Worm (Caenorhabditis elegans) whole organism, L4 larva: ENCODE results near the gene C08E3.14.
A peak's percentile ranks its signal among the peaks of the same experiment; 100 is the strongest.

Source experiments
- F26F4.8 ChIP-seq: fragments of 200-800 bp; sonication (Bioruptor generic); conservative IDR thresholded peaks from 2 replicates; pipeline ENCODE4 v1.3.6; 2022; ENCODE audit warnings: missing genetic modification characterization, missing compliant biosample characterization
- Y105C5A.15 ChIP-seq: fragments of 200-800 bp; sonication (Bioruptor generic); IDR thresholded peaks from 2 replicates; pipeline ENCODE4 v1.3.6; 2022; ENCODE audit warnings: missing genetic modification characterization, missing compliant biosample characterization
- Y75B8A.6 ChIP-seq: fragments of 200-800 bp; sonication (Bioruptor generic); IDR thresholded peaks from 2 replicates; pipeline ENCODE4 v1.3.6; 2022; ENCODE audit warnings: missing genetic modification reagents, missing genetic modification characterization, missing compliant biosample characterization
- ZK337.2 ChIP-seq: fragments of 200-800 bp; sonication (Bioruptor generic); IDR thresholded peaks from 2 replicates; pipeline ENCODE4 v1.3.6; 2022; ENCODE audit warnings: missing genetic modification reagents, missing genetic modification characterization, missing compliant biosample characterization
- ZK546.5 ChIP-seq, 2 experiments: sonication (generic microtip); optimal IDR thresholded peaks; 2 replicates each; lab custom pipeline; 2017; ENCODE audit warnings: missing biosample characterization in 2 of 2, missing genetic modification characterization in 2 of 2
- ama-1 ChIP-seq: fragments of 150-350 bp; optimal IDR thresholded peaks from 2 replicates; lab custom pipeline; 2014; ENCODE audit warnings: inconsistent platforms, mixed read lengths
- arid-1 ChIP-seq: fragments of 200-800 bp; sonication (Bioruptor generic); conservative IDR thresholded peaks from 2 replicates; pipeline ENCODE4 v1.3.6; 2022; ENCODE audit warnings: missing genetic modification reagents, missing genetic modification characterization, missing compliant biosample characterization
- ceh-20 ChIP-seq: fragments of 200-800 bp; sonication (Bioruptor generic); IDR thresholded peaks from 2 replicates; pipeline ENCODE4 v1.3.6; 2022; ENCODE audit warnings: missing genetic modification reagents, missing genetic modification characterization, missing compliant biosample characterization
- cey-2 ChIP-seq: sonication (generic microtip); optimal IDR thresholded peaks from 3 replicates; lab custom pipeline; 2017; ENCODE audit warnings: missing genetic modification characterization, mild to moderate bottlenecking, missing compliant biosample characterization, antibody characterized with exemption, borderline replicate concordance; ENCODE audit not compliant: insufficient read depth
- ctbp-1 ChIP-seq: fragments of 200-800 bp; sonication (Bioruptor generic); IDR thresholded peaks from 2 replicates; pipeline ENCODE4 v1.3.6; 2022; ENCODE audit warnings: missing genetic modification reagents, missing genetic modification characterization, missing compliant biosample characterization
- daf-16 ChIP-seq, 3 experiments: sonication (generic microtip); optimal IDR thresholded peaks; 2 replicates each; lab custom pipeline; 2016 to 2017; ENCODE audit warnings: missing genetic modification characterization in 3 of 3, missing genetic modification reagents in 3 of 3, mild to moderate bottlenecking in 2 of 3, missing compliant biosample characterization in 2 of 3, missing biosample characterization in 1 of 3, moderate library complexity in 1 of 3
- daf-8 ChIP-seq: fragments of 200-800 bp; sonication (Bioruptor generic); IDR thresholded peaks from 2 replicates; pipeline ENCODE4 v1.3.6; 2022; ENCODE audit warnings: missing genetic modification characterization, missing compliant biosample characterization
- dmd-6 ChIP-seq: fragments of 200-800 bp; sonication (Bioruptor generic); IDR thresholded peaks from 2 replicates; pipeline ENCODE4 v1.3.6; 2022; ENCODE audit warnings: missing genetic modification reagents, missing genetic modification characterization, missing compliant biosample characterization
- egl-43 ChIP-seq: fragments of 200-800 bp; sonication (Bioruptor generic); IDR thresholded peaks from 2 replicates; pipeline ENCODE4 v1.3.6; 2022; ENCODE audit warnings: missing genetic modification reagents, missing genetic modification characterization, missing compliant biosample characterization
- hlh-11 ChIP-seq: fragments of 200-800 bp; sonication (Bioruptor generic); optimal IDR thresholded peaks from 2 replicates; lab custom pipeline; 2018; ENCODE audit warnings: mild to moderate bottlenecking, missing genetic modification characterization, missing compliant biosample characterization
- lim-7 ChIP-seq: fragments of 200-800 bp; sonication (Bioruptor generic); IDR thresholded peaks from 2 replicates; pipeline ENCODE4 v1.3.6; 2022; ENCODE audit warnings: missing genetic modification characterization, missing compliant biosample characterization
- lin-13 ChIP-seq: fragments of 150-350 bp; optimal IDR thresholded peaks from 2 replicates; lab custom pipeline; 2014; ENCODE audit warnings: missing biosample characterization, missing genetic modification reagents, missing genetic modification characterization
- lin-15B ChIP-seq: fragments of 150-350 bp; sonication (generic microtip); optimal IDR thresholded peaks from 3 replicates; lab custom pipeline; 2014; ENCODE audit warnings: missing biosample characterization, missing genetic modification characterization
- madf-5 ChIP-seq, 2 experiments: fragments of 200-800 bp; sonication (Bioruptor generic); IDR thresholded peaks; 2 replicates each; pipeline ENCODE4 v1.3.6; 2022; ENCODE audit warnings: missing compliant biosample characterization in 2 of 2, missing genetic modification characterization in 2 of 2
- madf-9 ChIP-seq: fragments of 200-800 bp; sonication (Bioruptor generic); conservative IDR thresholded peaks from 2 replicates; pipeline ENCODE4 v1.3.6; 2022; ENCODE audit warnings: missing genetic modification reagents, missing genetic modification characterization, missing compliant biosample characterization
- mep-1 ChIP-seq: fragments of 150-350 bp; sonication (generic microtip); optimal IDR thresholded peaks from 3 replicates; lab custom pipeline; 2014; ENCODE audit warnings: missing biosample characterization, missing genetic modification characterization
- mxl-3 ChIP-seq: fragments of 200-800 bp; sonication (Bioruptor generic); optimal IDR thresholded peaks from 2 replicates; lab custom pipeline; 2018; ENCODE audit warnings: mild to moderate bottlenecking, missing genetic modification characterization, missing compliant biosample characterization
- nhr-102 ChIP-seq: sonication (generic microtip); optimal IDR thresholded peaks from 2 replicates; lab custom pipeline; 2016; ENCODE audit warnings: mild to moderate bottlenecking, missing genetic modification characterization, moderate library complexity, missing compliant biosample characterization
- nhr-237 ChIP-seq: sonication (generic microtip); optimal IDR thresholded peaks from 2 replicates; lab custom pipeline; 2017; ENCODE audit warnings: missing biosample characterization, missing genetic modification characterization
- nhr-25 ChIP-seq: sonication (generic microtip); optimal IDR thresholded peaks from 2 replicates; lab custom pipeline; 2017; ENCODE audit warnings: missing genetic modification characterization, mild to moderate bottlenecking, missing compliant biosample characterization, antibody characterized with exemption, moderate library complexity, borderline replicate concordance; ENCODE audit not compliant: insufficient read depth
- nhr-28 ChIP-seq: fragments of 150-350 bp; optimal IDR thresholded peaks from 2 replicates; lab custom pipeline; 2014; ENCODE audit warnings: missing biosample characterization, missing genetic modification characterization
- nhr-41 ChIP-seq: fragments of 200-800 bp; sonication (Bioruptor generic); IDR thresholded peaks from 2 replicates; pipeline ENCODE4 v1.3.6; 2022; ENCODE audit warnings: missing genetic modification reagents, missing genetic modification characterization, missing compliant biosample characterization
- nhr-42 ChIP-seq: fragments of 200-800 bp; sonication (Bioruptor generic); IDR thresholded peaks from 2 replicates; pipeline ENCODE4 v1.3.6; 2022; ENCODE audit warnings: missing genetic modification characterization, missing compliant biosample characterization
- nhr-76 ChIP-seq: fragments of 150-350 bp; optimal IDR thresholded peaks from 2 replicates; lab custom pipeline; 2014; ENCODE audit warnings: missing biosample characterization, missing genetic modification characterization
- pha-4 ChIP-seq, 2 experiments: fragments of 150-350 bp in 1 of 2; fragments of 200-800 bp in 1 of 2; sonication (Bioruptor generic) in 1 of 2; IDR thresholded peaks in 1 of 2; optimal IDR thresholded peaks in 1 of 2; 2 replicates each; pipeline versions ENCODE4 v1.3.6 to Lab custom; 2014 to 2022; ENCODE audit warnings: missing genetic modification characterization in 2 of 2, missing genetic modification reagents in 2 of 2, missing biosample characterization in 1 of 2, missing compliant biosample characterization in 1 of 2
- php-3 ChIP-seq: fragments of 200-800 bp; sonication (Bioruptor generic); IDR thresholded peaks from 2 replicates; pipeline ENCODE4 v1.3.6; 2022; ENCODE audit warnings: missing genetic modification reagents, missing genetic modification characterization, missing compliant biosample characterization
- pqm-1 ChIP-seq: sonication (generic microtip); optimal IDR thresholded peaks from 2 replicates; lab custom pipeline; 2017; ENCODE audit warnings: missing biosample characterization, missing genetic modification characterization
- sdz-12 ChIP-seq: fragments of 200-800 bp; sonication (Bioruptor generic); optimal IDR thresholded peaks from 2 replicates; lab custom pipeline; 2018; ENCODE audit warnings: mild to moderate bottlenecking, missing genetic modification characterization, missing compliant biosample characterization
- set-16 ChIP-seq: fragments of 200-800 bp; sonication (Bioruptor generic); IDR thresholded peaks from 2 replicates; pipeline ENCODE4 v1.3.6; 2022; ENCODE audit warnings: missing genetic modification reagents, missing genetic modification characterization, missing compliant biosample characterization
- snpc-1.2 ChIP-seq: fragments of 200-800 bp; sonication (Bioruptor generic); IDR thresholded peaks from 2 replicates; pipeline ENCODE4 v1.3.6; 2022; ENCODE audit warnings: missing genetic modification reagents, missing genetic modification characterization, missing compliant biosample characterization
- snpc-4 ChIP-seq: fragments of 150-350 bp; optimal IDR thresholded peaks from 2 replicates; lab custom pipeline; 2014; ENCODE audit warnings: missing biosample characterization, missing genetic modification characterization
- tra-1 ChIP-seq: fragments of 200-800 bp; sonication (Bioruptor generic); IDR thresholded peaks from 2 replicates; pipeline ENCODE4 v1.3.6; 2022; ENCODE audit warnings: missing genetic modification reagents, missing genetic modification characterization, missing compliant biosample characterization
- unc-39 ChIP-seq: sonication (generic microtip); optimal IDR thresholded peaks from 2 replicates; lab custom pipeline; 2017; ENCODE audit warnings: missing biosample characterization, missing genetic modification characterization
- unc-62 ChIP-seq, 3 experiments: fragments of 150-350 bp in 1 of 3; sonication (generic microtip); optimal IDR thresholded peaks in 2 of 3; peaks in 1 of 3; 1 replicate in 1 of 3; 2 replicates in 2 of 3; lab custom pipeline; 2014 to 2017; ENCODE audit warnings: missing biosample characterization in 3 of 3, missing genetic modification characterization in 3 of 3, missing genetic modification reagents in 3 of 3, missing genotype in 1 of 3
- vab-7 ChIP-seq: fragments of 200-800 bp; sonication (Bioruptor generic); IDR thresholded peaks from 2 replicates; pipeline ENCODE4 v1.3.6; 2022; ENCODE audit warnings: missing genetic modification reagents, missing genetic modification characterization, missing compliant biosample characterization
- zfp-2 ChIP-seq: sonication (generic microtip); optimal IDR thresholded peaks from 2 replicates; lab custom pipeline; 2016; ENCODE audit warnings: mild to moderate bottlenecking, missing genetic modification characterization, missing compliant biosample characterization
- zfp-3 ChIP-seq: fragments of 200-800 bp; sonication (Bioruptor generic); conservative IDR thresholded peaks from 2 replicates; pipeline ENCODE4 v1.3.6; 2022; ENCODE audit warnings: missing genetic modification reagents, missing genetic modification characterization, missing compliant biosample characterization
- ztf-11 ChIP-seq: fragments of 150-350 bp; optimal IDR thresholded peaks from 2 replicates; lab custom pipeline; 2014; ENCODE audit warnings: missing biosample characterization, missing genetic modification characterization

The C08E3.14 gene

DNA sequence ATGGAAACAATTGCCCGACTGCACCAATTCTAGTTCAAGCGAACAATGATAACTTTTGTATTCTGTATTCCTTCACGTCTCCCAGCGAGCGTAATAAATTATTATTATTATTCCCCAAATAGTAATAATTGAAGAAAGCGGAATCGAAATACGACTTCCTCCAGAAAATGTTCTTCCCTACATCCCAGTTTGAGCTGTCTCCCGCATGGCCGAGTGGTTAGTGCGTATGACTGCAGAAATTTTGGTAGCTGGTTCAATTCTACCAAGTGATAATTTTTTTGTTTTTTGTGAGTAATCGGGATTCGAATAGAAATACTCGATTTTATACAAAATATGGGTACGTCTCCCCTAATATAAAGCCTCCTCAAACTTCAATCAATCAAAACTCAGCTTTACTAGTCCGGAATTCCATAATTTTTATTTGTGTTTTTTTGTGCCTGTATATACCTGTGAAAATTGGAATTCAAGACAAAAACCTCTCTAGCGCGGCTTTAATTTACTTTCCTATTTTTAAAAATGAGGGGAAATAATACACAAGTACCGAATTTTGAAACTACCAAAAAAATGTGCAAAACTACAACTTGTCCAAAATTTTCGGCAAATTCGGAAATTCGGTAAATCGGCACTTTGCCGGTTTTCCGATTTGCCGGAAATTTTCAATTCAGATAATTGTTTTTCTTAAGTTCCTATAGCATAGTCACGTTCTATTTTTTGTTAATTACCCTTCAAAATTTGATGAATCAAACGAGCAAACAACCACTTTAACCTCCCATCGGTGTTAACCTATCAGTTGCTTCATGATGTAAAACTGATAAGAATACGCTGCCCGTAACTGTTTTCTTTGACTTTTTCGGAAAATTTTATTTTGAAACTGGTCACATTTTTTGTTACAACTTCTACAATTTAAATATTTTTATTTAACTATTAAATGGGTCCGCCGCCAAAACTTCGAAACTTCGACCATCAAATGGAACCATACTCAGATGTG is 28.4 kb upstream of the C08E3.14 start, which contains the start of gene bath-46:
bath-46 (plus strand) TSS at position 806 of the 988 bp plus-strand sequence.
- TF ChIP-seq mxl-3 (GFP tag; lab: Kevin White, UChicago): no peak
- no peak for TF ChIP-seq daf-8 (GFP tag; lab: Robert Waterston, UW)
- TF ChIP-seq hlh-11 (tag; lab: Kevin White, UChicago): peak; percentile 48
- TF ChIP-seq vab-7 (GFP tag; lab: Robert Waterston, UW): peak; percentile 48; the same call in 1 of the 2 replicates
- TF ChIP-seq lim-7 (GFP tag; lab: Robert Waterston, UW): peak; percentile 75
- TF ChIP-seq nhr-76 (tag; lab: Kevin White, UChicago): no peak
- no peak for TF ChIP-seq unc-39
- peak; percentile 34; the same call in 1 of the 2 replicates for TF ChIP-seq dmd-6 (GFP tag; lab: Robert Waterston, UW)
- no peak for TF ChIP-seq php-3
- TF ChIP-seq snpc-1.2 (GFP tag; lab: Robert Waterston, UW): no peak
- TF ChIP-seq Y105C5A.15 (GFP tag; lab: Robert Waterston, UW): 0 out of 2 replicates have a peak, but pooled peaks have one; percentile 35
- no peak for TF ChIP-seq zfp-2 (tag; lab: Kevin White, UChicago)
- peak; percentile 56; the same call in 1 of the 2 replicates for TF ChIP-seq egl-43 (GFP tag; lab: Robert Waterston, UW)
- TF ChIP-seq pqm-1 (tag; lab: Kevin White, UChicago): peak; percentile 90
- no peak for TF ChIP-seq nhr-237
- TF ChIP-seq sdz-12 (GFP tag; lab: Kevin White, UChicago): no peak
- no peak for TF ChIP-seq mep-1
- 0 out of 2 replicates have a peak, but pooled peaks have one; percentile 8 for TF ChIP-seq arid-1 (GFP tag; lab: Robert Waterston, UW)
- TF ChIP-seq ama-1 (lab: Kevin White, UChicago): no peak
- TF ChIP-seq ctbp-1 (GFP tag; lab: Robert Waterston, UW): no peak
- TF ChIP-seq madf-9 (GFP tag; lab: Robert Waterston, UW): 0 out of 2 replicates have a peak, but pooled peaks have one; percentile 13
- TF ChIP-seq nhr-41 (GFP tag; lab: Robert Waterston, UW): no peak
- no peak for TF ChIP-seq ZK546.5 (tag; optimal IDR thresholded peaks at IDR 0.05; lab: Kevin White, UChicago)
- TF ChIP-seq nhr-28 (tag; lab: Kevin White, UChicago): peak; percentile 57
- TF ChIP-seq set-16 (GFP tag; lab: Robert Waterston, UW): no peak
- TF ChIP-seq daf-16 (GFP tag; optimal IDR thresholded peaks at IDR 0.05; lab: Kevin White, UChicago): no peak
- peak; percentile 68 for TF ChIP-seq daf-16 (tag; optimal IDR thresholded peaks at IDR 0.05; lab: Kevin White, UChicago)
- TF ChIP-seq tra-1: no peak

DNA sequence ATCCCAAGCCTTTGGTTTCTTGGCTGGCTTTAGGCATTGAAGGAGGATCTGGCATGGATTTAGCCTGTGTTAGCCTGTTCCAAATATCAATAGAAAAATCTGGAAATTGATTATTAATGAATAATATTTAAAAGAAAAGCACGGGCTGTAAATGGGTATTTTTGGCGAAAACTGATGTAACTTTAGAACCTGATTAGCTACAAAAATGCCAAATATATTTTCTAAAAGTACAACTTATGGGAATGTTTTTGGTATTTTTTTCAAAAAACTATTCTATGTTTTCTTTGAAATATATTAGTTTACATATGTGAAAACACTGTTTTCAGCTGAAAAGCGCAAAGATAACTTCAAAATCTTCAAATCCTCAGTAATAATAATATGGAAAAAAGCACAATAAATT is 25.1 kb upstream of the C08E3.14 start, which contains the start of gene bath-26:
bath-26 (minus strand) TSS at position 101 of the 400 bp plus-strand sequence.
- TF ChIP-seq madf-5 (GFP tag; IDR thresholded peaks at IDR 0.05; lab: Robert Waterston, UW) (no peak), sdz-12 (GFP tag; lab: Kevin White, UChicago) (no peak), lin-15B (no peak), unc-62 (GFP tag; optimal IDR thresholded peaks at IDR 0.05 in 1 of 2; lab: Kevin White, UChicago) (peak in 1 of 2 experiments; percentile 30), unc-62 (tag; optimal IDR thresholded peaks at IDR 0.05; lab: Kevin White, UChicago) (no peak)

DNA sequence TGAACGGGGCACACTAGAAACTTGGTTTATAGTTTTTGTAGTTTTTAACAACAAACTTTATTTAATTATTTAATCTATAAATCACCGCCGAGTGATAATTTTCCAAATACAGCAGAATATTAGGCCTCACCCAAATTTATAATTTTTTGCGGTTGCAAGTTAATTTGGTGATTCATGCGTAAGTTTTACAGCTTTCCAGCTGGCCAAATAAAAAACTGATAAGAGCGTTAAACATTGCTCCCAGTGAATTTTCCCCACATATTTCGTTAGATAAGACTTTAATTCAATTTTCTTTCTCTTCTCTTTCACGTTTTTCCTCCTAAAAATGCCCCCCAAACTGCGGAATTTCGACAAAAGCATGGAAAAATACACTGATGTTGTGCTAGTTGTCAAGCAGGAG is 24.3 kb upstream of the C08E3.14 start, which contains the start of gene bath-47:
bath-47 (plus strand) TSS at position 305 of the 400 bp plus-strand sequence.
- TF ChIP-seq ceh-20 (GFP tag; lab: Robert Waterston, UW) (no peak), nhr-41 (GFP tag; lab: Robert Waterston, UW) (no peak), madf-5 (GFP tag; IDR thresholded peaks at IDR 0.05; lab: Robert Waterston, UW) (no peak), nhr-42 (GFP tag; lab: Robert Waterston, UW) (no peak), pha-4 (GFP tag; IDR thresholded peaks at IDR 0.05; lab: Robert Waterston, UW) (no peak), pha-4 (tag; optimal IDR thresholded peaks at IDR 0.05; lab: Kevin White, UChicago) (no peak), ZK337.2 (no peak), Y75B8A.6 (GFP tag; lab: Robert Waterston, UW) (no peak), zfp-3 (GFP tag; lab: Robert Waterston, UW) (no peak), cey-2 (no peak), nhr-25 (no peak), snpc-4 (tag; lab: Kevin White, UChicago) (no peak), nhr-102 (tag; lab: Kevin White, UChicago) (no peak), tra-1 (no peak), lin-13 (GFP tag; lab: Kevin White, UChicago) (no peak), F26F4.8 (no peak), ztf-11 (no peak), daf-8 (GFP tag; lab: Robert Waterston, UW) (no peak)
